Fruit fly (Drosophila melanogaster): ENCODE measurements around the gene CG33253.

CG33253 gene

DNA sequence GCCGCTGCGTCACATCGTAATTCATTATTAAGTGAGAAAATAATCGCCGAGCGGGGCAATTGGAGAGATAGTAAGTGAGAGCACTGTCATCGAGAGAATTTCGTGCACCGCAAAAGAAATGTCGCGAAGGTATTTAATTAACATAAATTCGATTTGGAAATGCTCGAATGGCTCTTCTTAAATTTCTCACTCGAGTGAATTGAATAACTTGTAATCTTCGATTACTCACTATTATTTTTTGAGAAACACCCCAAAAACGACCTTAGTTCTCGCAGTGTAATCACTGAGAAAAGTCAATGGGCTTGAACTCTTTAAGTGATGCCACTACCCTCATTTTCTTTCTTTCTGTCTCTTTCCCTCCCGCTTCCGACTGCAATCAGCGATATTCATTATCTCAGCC, 28.2 kb upstream of the CG33253 start (continued):
- TF ChIP-seq Dip2 (GFP tag; IDR thresholded peaks at IDR 0.05) (no peak), CG17912 (GFP tag; optimal IDR thresholded peaks at IDR 0.05) (no peak), Xbp1 (GFP tag; optimal IDR thresholded peaks at IDR 0.05) (peak; percentile 83), pita (GFP tag; optimal IDR thresholded peaks at IDR 0.05) (no peak), Fer1 (GFP tag; optimal IDR thresholded peaks at IDR 0.05) (peak; percentile 25), CG5953 (GFP tag; IDR thresholded peaks at IDR 0.05) (peak; percentile 81), Hr78 (GFP tag; optimal IDR thresholded peaks at IDR 0.05) (peak in 1 of 2 experiments; percentile 66), CG3726 (GFP tag; IDR thresholded peaks at IDR 0.05) (peak; percentile 74; the same call in 1 of the 3 replicates), Kr (GFP tag; optimal IDR thresholded peaks at IDR 0.05) (peak; percentile 15), CG15011 (GFP tag; optimal IDR thresholded peaks at IDR 0.05) (no peak), jumu (GFP tag; optimal IDR thresholded peaks at IDR 0.05) (peak; percentile 89), peb (GFP tag; IDR thresholded peaks at IDR 0.05) (peak; percentile 84), CG7987 (GFP tag; optimal IDR thresholded peaks at IDR 0.05) (peak; percentile 42), nerfin-1 (tag; optimal IDR thresholded peaks at IDR 0.05) (peak; percentile 83), trh (GFP tag; optimal IDR thresholded peaks at IDR 0.05) (peak; percentile 62), CG12104 (GFP tag; optimal IDR thresholded peaks at IDR 0.05) (peak; percentile 62), Hr39 (optimal IDR thresholded peaks at IDR 0.05) (no peak), CG3281 (GFP tag; optimal IDR thresholded peaks at IDR 0.05) (peak; percentile 8), mld (GFP tag; IDR thresholded peaks at IDR 0.05; ENCODE audit: partially characterized antibody) (no peak), ara (GFP tag; IDR thresholded peaks at IDR 0.05) (peak; percentile 92), hbn (GFP tag; IDR thresholded peaks at IDR 0.05; ENCODE audit: partially characterized antibody) (no peak), cad (GFP tag; optimal IDR thresholded peaks at IDR 0.05) (no peak), Dfd (GFP tag; optimal IDR thresholded peaks at IDR 0.05) (no peak), CG14965 (GFP tag; optimal IDR thresholded peaks at IDR 0.05; ENCODE audit: borderline replicate concordance) (peak; percentile 43), lbe (GFP tag; optimal IDR thresholded peaks at IDR 0.05) (peak; percentile 75), gt (GFP tag; IDR thresholded peaks at IDR 0.05) (peak; percentile 84), esg (GFP tag; conservative IDR thresholded peaks at IDR 0.05) (peak; percentile 76), eve (GFP tag; optimal IDR thresholded peaks at IDR 0.05) (peak in 1 of 2 experiments; percentile 92), CG3847 (GFP tag; IDR thresholded peaks at IDR 0.05) (peak; percentile 64; the same call in 1 of the 2 replicates), CG4424 (GFP tag; optimal IDR thresholded peaks at IDR 0.05) (peak; percentile 91), CkIIα-i1 (GFP tag; IDR thresholded peaks at IDR 0.05) (no peak), Spps (tag; optimal IDR thresholded peaks at IDR 0.05) (peak; percentile 91), pum (GFP tag; optimal IDR thresholded peaks at IDR 0.05) (peak; percentile 87), rib (GFP tag; IDR thresholded peaks at IDR 0.05) (0 out of 2 replicates have a peak, but pooled peaks have one; percentile 42), CG15696 (tag; optimal IDR thresholded peaks at IDR 0.05) (peak; percentile 92), CG4617 (GFP tag; optimal IDR thresholded peaks at IDR 0.05; ENCODE audit: borderline replicate concordance) (peak; percentile 41), ac (GFP tag; optimal IDR thresholded peaks at IDR 0.05) (peak; percentile 83), mirr (GFP tag; optimal IDR thresholded peaks at IDR 0.05) (no peak), Doc2 (GFP tag; IDR thresholded peaks at IDR 0.05) (no peak), Trl (optimal IDR thresholded peaks at IDR 0.05) (peak in 1 of 2 experiments; percentile 23), Trl (GFP tag; optimal IDR thresholded peaks at IDR 0.05) (peak; percentile 79), emc (GFP tag; optimal IDR thresholded peaks at IDR 0.05) (peak; percentile 38), HmgZ (tag; optimal IDR thresholded peaks at IDR 0.05) (peak; percentile 46), CG11398 (GFP tag; optimal IDR thresholded peaks at IDR 0.05) (peak; percentile 82), CG8944 (GFP tag; optimal IDR thresholded peaks at IDR 0.05) (peak; percentile 82), salm (tag; optimal IDR thresholded peaks at IDR 0.05) (peak; percentile 75), ken (GFP tag; IDR thresholded peaks at IDR 0.05) (peak; percentile 86), tin (GFP tag; optimal IDR thresholded peaks at IDR 0.05) (peak; percentile 91), CG1603 (tag; optimal IDR thresholded peaks at IDR 0.05) (peak; percentile 96), Ets65A (GFP tag) (peak; percentile 98), pb (GFP tag; optimal IDR thresholded peaks at IDR 0.05) (peak; percentile 87), CG1602 (GFP tag; optimal IDR thresholded peaks at IDR 0.05) (peak; percentile 79)

All from whole organism, embryonic.